Worm (Caenorhabditis elegans) whole organism, L2 larva: Measurements from ENCODE around the gene fbxb-13.
"Not testable (repeated sequence)": the region's sequence is repeated elsewhere in the genome, so short reads cannot be mapped to it uniquely, and the experiment has no call there.

Source experiments
- R02D3.7 ChIP-seq: fragments of 150-350 bp; optimal IDR thresholded peaks from 2 replicates; lab custom pipeline; 2014; ENCODE audit warnings: missing biosample characterization, missing genetic modification characterization
- Y55F3AM.14 ChIP-seq: fragments of 200-800 bp; sonication (Bioruptor generic); optimal IDR thresholded peaks from 2 replicates; lab custom pipeline; 2018; ENCODE audit warnings: mild to moderate bottlenecking, missing genetic modification characterization, missing compliant biosample characterization
- ZK546.5 ChIP-seq: sonication (generic microtip); optimal IDR thresholded peaks from 2 replicates; lab custom pipeline; 2017; ENCODE audit warnings: missing biosample characterization, missing genetic modification characterization
- alr-1 ChIP-seq: fragments of 150-350 bp; optimal IDR thresholded peaks from 2 replicates; lab custom pipeline; 2014; ENCODE audit warnings: missing biosample characterization, missing genetic modification characterization
- aly-2 ChIP-seq: fragments of 150-350 bp; optimal IDR thresholded peaks from 2 replicates; lab custom pipeline; 2014; ENCODE audit warnings: missing biosample characterization, missing genetic modification characterization
- blmp-1 ChIP-seq: sonication (generic microtip); optimal IDR thresholded peaks from 2 replicates; lab custom pipeline; 2017; ENCODE audit warnings: missing genetic modification characterization, mild to moderate bottlenecking, missing compliant biosample characterization, antibody characterized with exemption, moderate library complexity; ENCODE audit not compliant: insufficient read depth
- ceh-16 ChIP-seq: fragments of 150-350 bp; optimal IDR thresholded peaks from 2 replicates; lab custom pipeline; 2014; ENCODE audit warnings: missing biosample characterization, missing genetic modification characterization
- ceh-82 ChIP-seq: fragments of 150-350 bp; optimal IDR thresholded peaks from 2 replicates; lab custom pipeline; 2014; ENCODE audit warnings: missing biosample characterization, missing genetic modification characterization
- dmd-4 ChIP-seq: sonication (generic microtip); optimal IDR thresholded peaks from 2 replicates; lab custom pipeline; 2017; ENCODE audit warnings: missing biosample characterization, missing genetic modification characterization
- elt-1 ChIP-seq: fragments of 150-350 bp; optimal IDR thresholded peaks from 2 replicates; lab custom pipeline; 2014; ENCODE audit warnings: missing biosample characterization, missing genetic modification characterization
- elt-3 ChIP-seq: sonication (generic microtip); optimal IDR thresholded peaks from 2 replicates; lab custom pipeline; 2017; ENCODE audit warnings: missing biosample characterization, missing genetic modification characterization
- fos-1 ChIP-seq: fragments of 150-350 bp; optimal IDR thresholded peaks from 2 replicates; lab custom pipeline; 2014; ENCODE audit warnings: missing biosample characterization, missing genetic modification characterization
- lin-11 ChIP-seq: fragments of 150-350 bp; sonication (generic microtip); optimal IDR thresholded peaks from 2 replicates; lab custom pipeline; 2014; ENCODE audit warnings: missing biosample characterization, missing genetic modification characterization, inconsistent platforms, mixed read lengths
- lin-13 ChIP-seq: fragments of 150-350 bp; optimal IDR thresholded peaks from 2 replicates; lab custom pipeline; 2014; ENCODE audit warnings: missing biosample characterization, missing genetic modification reagents, missing genetic modification characterization
- lin-39 ChIP-seq: fragments of 150-350 bp; optimal IDR thresholded peaks from 2 replicates; lab custom pipeline; 2014; ENCODE audit warnings: missing biosample characterization, missing genetic modification reagents, missing genetic modification characterization
- lsy-2 ChIP-seq, 2 experiments: fragments of 150-350 bp in 1 of 2; sonication (generic microtip) in 1 of 2; optimal IDR thresholded peaks; 2 replicates each; lab custom pipeline; 2014 to 2017; ENCODE audit warnings: missing biosample characterization in 2 of 2, missing genetic modification characterization in 2 of 2
- mbf-1 ChIP-seq: sonication (generic microtip); optimal IDR thresholded peaks from 2 replicates; lab custom pipeline; 2017; ENCODE audit warnings: missing biosample characterization, missing genetic modification characterization
- nhr-11 ChIP-seq: fragments of 150-350 bp; optimal IDR thresholded peaks from 2 replicates; lab custom pipeline; 2014; ENCODE audit warnings: missing biosample characterization, missing genetic modification characterization
- nhr-12 ChIP-seq: fragments of 150-350 bp; optimal IDR thresholded peaks from 2 replicates; lab custom pipeline; 2014; ENCODE audit warnings: missing biosample characterization, missing genetic modification characterization
- nhr-237 ChIP-seq: fragments of 150-350 bp; optimal IDR thresholded peaks from 2 replicates; lab custom pipeline; 2014; ENCODE audit warnings: missing biosample characterization, missing genetic modification characterization
- nhr-25 ChIP-seq: fragments of 150-350 bp; sonication (generic microtip); optimal IDR thresholded peaks from 3 replicates; lab custom pipeline; 2014; ENCODE audit warnings: missing biosample characterization, missing genetic modification characterization
- nhr-6 ChIP-seq: fragments of 150-350 bp; optimal IDR thresholded peaks from 2 replicates; lab custom pipeline; 2014; ENCODE audit warnings: missing biosample characterization, missing genetic modification characterization
- nhr-77 ChIP-seq: fragments of 150-350 bp; optimal IDR thresholded peaks from 2 replicates; lab custom pipeline; 2014; ENCODE audit warnings: missing biosample characterization, missing genetic modification characterization
- peb-1 ChIP-seq: fragments of 150-350 bp; optimal IDR thresholded peaks from 2 replicates; lab custom pipeline; 2014; ENCODE audit warnings: missing biosample characterization, missing genetic modification characterization
- sem-4 ChIP-seq: fragments of 150-350 bp; optimal IDR thresholded peaks from 2 replicates; lab custom pipeline; 2014; ENCODE audit warnings: missing biosample characterization, missing genetic modification reagents, missing genetic modification characterization
- sma-3 ChIP-seq: sonication (generic microtip); optimal IDR thresholded peaks from 2 replicates; lab custom pipeline; 2016; ENCODE audit warnings: missing genetic modification reagents, missing genetic modification characterization, missing compliant biosample characterization
- sma-9 ChIP-seq, 2 experiments: fragments of 150-350 bp in 1 of 2; sonication (generic microtip) in 1 of 2; optimal IDR thresholded peaks; 2 replicates each; lab custom pipeline; 2014 to 2016; ENCODE audit warnings: missing genetic modification characterization in 2 of 2, mild to moderate bottlenecking in 1 of 2, missing biosample characterization in 1 of 2, missing compliant biosample characterization in 1 of 2, missing genetic modification reagents in 1 of 2, moderate library complexity in 1 of 2
- snpc-4 ChIP-seq: fragments of 150-350 bp; optimal IDR thresholded peaks from 2 replicates; lab custom pipeline; 2014; ENCODE audit warnings: missing biosample characterization, missing genetic modification characterization
- unc-39 ChIP-seq: fragments of 150-350 bp; optimal IDR thresholded peaks from 2 replicates; lab custom pipeline; 2014; ENCODE audit warnings: missing biosample characterization, missing genetic modification characterization
- unc-55 ChIP-seq: fragments of 150-350 bp; sonication (generic microtip); optimal IDR thresholded peaks from 3 replicates; lab custom pipeline; 2014; ENCODE audit warnings: missing biosample characterization, missing genetic modification reagents, missing genetic modification characterization
- unc-62 ChIP-seq: fragments of 150-350 bp; optimal IDR thresholded peaks from 2 replicates; lab custom pipeline; 2014; ENCODE audit warnings: missing biosample characterization, missing genetic modification reagents, missing genetic modification characterization
- zag-1 ChIP-seq: fragments of 150-350 bp; optimal IDR thresholded peaks from 2 replicates; lab custom pipeline; 2014; ENCODE audit warnings: missing biosample characterization, missing genetic modification characterization
- ztf-11 ChIP-seq: sonication (generic microtip); optimal IDR thresholded peaks from 2 replicates; lab custom pipeline; 2017; ENCODE audit warnings: missing biosample characterization, missing genetic modification characterization
- ztf-4 ChIP-seq: fragments of 150-350 bp; optimal IDR thresholded peaks from 2 replicates; lab custom pipeline; 2014; ENCODE audit warnings: missing biosample characterization, missing genetic modification characterization

fbxb-13 gene

ce11 chrII:1759602-1760001, 28.5 kb upstream of the fbxb-13 start, which contains the start of gene F36H5.18:
Gene F36H5.18, plus strand, starts transcription at chrII:1759902.
- no peak for TF ChIP-seq sma-9 (GFP tag; optimal IDR thresholded peaks at IDR 0.05; lab: Kevin White, UChicago)
- no peak for TF ChIP-seq sma-9 (tag; optimal IDR thresholded peaks at IDR 0.05; lab: Kevin White, UChicago)
- no peak for TF ChIP-seq mbf-1 (tag; lab: Kevin White, UChicago)
- TF ChIP-seq unc-55 (GFP tag; lab: Kevin White, UChicago) = no peak
- TF ChIP-seq nhr-12 = no peak
- no peak for TF ChIP-seq nhr-237 (tag; lab: Kevin White, UChicago)
- no peak for TF ChIP-seq elt-3 (tag; lab: Kevin White, UChicago)
- TF ChIP-seq sma-3 (GFP tag; lab: Kevin White, UChicago) = no peak
- TF ChIP-seq aly-2 = no peak
- TF ChIP-seq unc-62 (GFP tag; lab: Kevin White, UChicago) = no peak
- no peak for TF ChIP-seq R02D3.7 (tag; lab: Kevin White, UChicago)
- no peak for TF ChIP-seq snpc-4 (tag; lab: Kevin White, UChicago)
- no peak for TF ChIP-seq unc-39 (tag; lab: Kevin White, UChicago)
- TF ChIP-seq Y55F3AM.14 (GFP tag; lab: Kevin White, UChicago) = no peak
- TF ChIP-seq ZK546.5 = no peak
- no peak for TF ChIP-seq ceh-16 (tag; lab: Kevin White, UChicago)
- no peak for TF ChIP-seq ceh-82 (tag; lab: Kevin White, UChicago)

- TF ChIP-seq lin-13 (GFP tag; lab: Kevin White, UChicago) (no peak), lin-39 (tag; lab: Kevin White, UChicago) (no peak), unc-62 (GFP tag; lab: Kevin White, UChicago) (no peak), sma-3 (GFP tag; lab: Kevin White, UChicago) (no peak), sem-4 (tag; lab: Kevin White, UChicago) (no peak), nhr-25 (no peak), ztf-4 (no peak), zag-1 (tag; lab: Kevin White, UChicago) (no peak), aly-2 (no peak), elt-1 (tag; lab: Kevin White, UChicago) (no peak), alr-1 (tag; lab: Kevin White, UChicago) (no peak), ZK546.5 (no peak), ceh-82 (tag; lab: Kevin White, UChicago) (no peak), fos-1 (tag; lab: Kevin White, UChicago) (no peak), peb-1 (no peak), lsy-2 (tag; optimal IDR thresholded peaks at IDR 0.05; lab: Kevin White, UChicago) (no peak), nhr-6 (tag; lab: Kevin White, UChicago) (no peak)
Observed at ce11 chrII:1761564-1761963, 26.5 kb upstream of the fbxb-13 start, which contains the start of gene F36H5.4. Gene F36H5.4, plus strand, starts transcription at chrII:1761864.

ce11 chrII:1763072-1763471, 25.0 kb upstream of the fbxb-13 start, which contains the start of gene math-28:
Gene math-28, plus strand, starts transcription at chrII:1763372.
- TF ChIP-seq dmd-4 (tag; lab: Kevin White, UChicago) (no peak), lin-13 (GFP tag; lab: Kevin White, UChicago) (no peak)

DNA sequence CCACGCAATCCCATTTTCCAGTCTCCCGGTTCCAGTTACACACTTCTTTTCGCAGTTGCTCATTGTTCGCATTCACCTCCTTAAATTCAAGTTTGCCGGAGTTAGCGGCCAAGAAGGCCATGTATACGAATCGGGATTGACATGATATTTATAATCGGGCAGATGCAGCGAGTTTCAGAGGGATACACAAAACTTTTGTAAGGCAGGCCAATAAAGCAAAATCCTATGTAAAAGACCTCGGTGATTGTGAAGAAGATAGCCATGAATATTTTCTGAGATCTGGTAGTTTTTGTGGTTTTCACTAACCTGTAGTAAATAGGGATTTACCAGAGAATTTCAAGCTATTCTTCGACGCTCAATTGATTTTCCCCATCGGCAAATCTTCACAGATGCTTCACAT, 21.4 kb upstream of the fbxb-13 start:
- TF ChIP-seq blmp-1 (tag; lab: Kevin White, UChicago) (no peak), ztf-11 (tag; lab: Kevin White, UChicago) (no peak), nhr-77 (tag; lab: Kevin White, UChicago) (no peak), zag-1 (tag; lab: Kevin White, UChicago) (no peak), ZK546.5 (no peak), lin-11 (no peak), ceh-16 (tag; lab: Kevin White, UChicago) (no peak)

DNA sequence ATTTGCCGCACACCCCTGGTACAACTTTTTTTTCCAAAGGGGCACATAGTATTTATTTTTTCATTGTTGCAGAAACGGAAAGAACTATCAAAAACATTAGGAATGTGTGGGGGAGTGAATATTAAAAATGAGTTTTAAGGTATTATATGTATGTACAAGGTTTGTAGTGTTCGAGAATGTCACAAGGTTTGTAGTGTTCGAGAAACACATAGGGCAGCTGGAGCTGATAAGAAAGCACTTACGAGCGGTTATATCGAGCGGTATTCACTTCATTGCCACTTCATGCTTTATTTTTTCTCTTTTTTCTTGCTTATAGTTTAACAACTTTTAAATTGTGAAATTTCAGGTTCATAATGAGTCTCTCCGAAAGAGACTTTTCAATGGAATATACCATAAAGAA, 20.6 kb upstream of the fbxb-13 start:
- TF ChIP-seq fos-1 (tag; lab: Kevin White, UChicago) = peak; percentile 34

DNA sequence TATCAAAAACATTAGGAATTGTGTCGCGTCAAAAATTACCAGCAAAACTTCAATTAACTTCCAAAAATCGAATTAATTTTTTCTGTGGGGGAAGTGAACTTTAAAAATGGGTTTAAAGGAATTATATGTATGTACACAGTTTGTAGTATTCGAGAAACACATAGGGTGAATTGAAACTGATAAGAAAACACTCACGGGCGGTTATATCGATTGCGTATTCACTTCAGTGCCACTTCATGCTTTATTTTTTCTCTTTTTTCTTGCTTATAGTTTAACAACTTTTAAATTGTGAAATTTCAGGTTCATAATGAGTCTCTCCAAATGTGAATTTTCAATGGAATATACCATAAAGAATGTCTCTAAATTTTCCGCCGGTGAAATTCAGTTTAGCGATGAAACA, 16.7 kb upstream of the fbxb-13 start, which contains the start of gene math-26:
math-26 (plus strand) TSS at position 301 of the 400 bp plus-strand sequence.
- TF ChIP-seq lsy-2 (tag; optimal IDR thresholded peaks at IDR 0.05; lab: Kevin White, UChicago); blmp-1 (tag; lab: Kevin White, UChicago); nhr-11: not testable (repeated sequence)
- TF ChIP-seq, all 48 proteins: peak for 0; not testable (repeated sequence) for 48
